Worm (Caenorhabditis elegans): ENCODE results near the gene C42D4.18.

Gene C42D4.18

ce11 chrIV:7149020-7149601 is 17.5 kb upstream of the C42D4.18 start, which contains the start of gene C34D4.4 (continued):
- TF ChIP-seq daf-16 (GFP tag; optimal IDR thresholded peaks at IDR 0.05) (no peak), daf-16 (tag; optimal IDR thresholded peaks at IDR 0.05) (peak; percentile 10), mxl-3 (GFP tag; optimal IDR thresholded peaks at IDR 0.05) (no peak), Y48G9A.11 (GFP tag; IDR thresholded peaks at IDR 0.05) (no peak), nhr-76 (tag; optimal IDR thresholded peaks at IDR 0.05) (no peak), mes-2 (tag; optimal IDR thresholded peaks at IDR 0.05; ENCODE audit: poor library complexity, severe bottlenecking) (peak; percentile 52), nhr-48 (tag; optimal IDR thresholded peaks at IDR 0.05) (no peak), daf-12 (tag; optimal IDR thresholded peaks at IDR 0.05) (no peak), lim-7 (GFP tag; IDR thresholded peaks at IDR 0.05) (no peak), hlh-30 (tag; optimal IDR thresholded peaks at IDR 0.05; ENCODE audit: insufficient read depth) (peak; percentile 1), hlh-11 (tag; optimal IDR thresholded peaks at IDR 0.05) (peak; percentile 25), arid-1 (GFP tag; conservative IDR thresholded peaks at IDR 0.05) (0 out of 2 replicates have a peak, but pooled peaks have one; percentile 37), ama-1 (optimal IDR thresholded peaks at IDR 0.05) (peak; percentile 46), ceh-32 (tag; optimal IDR thresholded peaks at IDR 0.05; ENCODE audit: poor library complexity) (no peak), F37D6.2 (tag; optimal IDR thresholded peaks at IDR 0.05) (no peak), spr-1 (tag; optimal IDR thresholded peaks at IDR 0.05) (no peak), zip-2 (tag; optimal IDR thresholded peaks at IDR 0.05) (no peak), madf-5 (GFP tag; IDR thresholded peaks at IDR 0.05) (no peak), dmd-6 (GFP tag; IDR thresholded peaks at IDR 0.05) (0 out of 2 replicates have a peak, but pooled peaks have one; percentile 15), vab-7 (GFP tag; IDR thresholded peaks at IDR 0.05) (no peak), lin-13 (GFP tag; optimal IDR thresholded peaks at IDR 0.05) (peak; percentile 27), spr-3 (GFP tag; optimal IDR thresholded peaks at IDR 0.05) (no peak), mep-1 (tag; optimal IDR thresholded peaks at IDR 0.05) (peak; percentile 41), nhr-102 (tag; optimal IDR thresholded peaks at IDR 0.05) (no peak), F49E8.2 (tag; optimal IDR thresholded peaks at IDR 0.05; ENCODE audit: borderline replicate concordance) (no peak), madf-9 (GFP tag; conservative IDR thresholded peaks at IDR 0.05) (no peak), unc-62 (GFP tag; optimal IDR thresholded peaks at IDR 0.05 in 1 of 2) (no peak), unc-62 (tag; optimal IDR thresholded peaks at IDR 0.05) (no peak), php-3 (GFP tag; IDR thresholded peaks at IDR 0.05) (no peak), ztf-11 (tag; optimal IDR thresholded peaks at IDR 0.05) (no peak), cey-2 (tag; optimal IDR thresholded peaks at IDR 0.05; ENCODE audit: borderline replicate concordance, insufficient read depth) (no peak), zag-1 (tag; optimal IDR thresholded peaks at IDR 0.05) (no peak), hif-1 (tag; optimal IDR thresholded peaks at IDR 0.05) (no peak), dpl-1 (GFP tag; optimal IDR thresholded peaks at IDR 0.05) (peak; percentile 58), pha-4 (GFP tag; IDR thresholded peaks at IDR 0.05) (no peak), pha-4 (tag; optimal IDR thresholded peaks at IDR 0.05) (peak; percentile 13), rbr-2 (tag; optimal IDR thresholded peaks at IDR 0.05) (no peak), snpc-1.2 (GFP tag; IDR thresholded peaks at IDR 0.05) (no peak), mxl-2 (GFP tag; conservative IDR thresholded peaks at IDR 0.05) (no peak), T20F7.1 (GFP tag; optimal IDR thresholded peaks at IDR 0.05) (no peak), aha-1 (tag) (peak; percentile 56), gei-8 (GFP tag; optimal IDR thresholded peaks at IDR 0.05) (no peak), dve-1 (tag; optimal IDR thresholded peaks at IDR 0.05; ENCODE audit: insufficient read depth) (no peak), egl-43 (GFP tag; IDR thresholded peaks at IDR 0.05) (no peak), nhr-28 (tag; optimal IDR thresholded peaks at IDR 0.05) (peak; percentile 5), saeg-2 (GFP tag; IDR thresholded peaks at IDR 0.05) (no peak), fos-1 (tag; optimal IDR thresholded peaks at IDR 0.05) (no peak), unc-130 (GFP tag; optimal IDR thresholded peaks at IDR 0.05) (no peak), R02D3.7 (tag; optimal IDR thresholded peaks at IDR 0.05) (no peak), attf-4 (tag; optimal IDR thresholded peaks at IDR 0.05) (no peak), ztf-7 (tag; optimal IDR thresholded peaks at IDR 0.05) (no peak)

Measured in whole organism, L4 larva.